Worm (Caenorhabditis elegans): ENCODE results near the gene C56E6.4.
A peak's percentile ranks its signal among the peaks of the same experiment; 100 is the strongest.

C56E6.4 gene

ce11 chrII:6493709-6494326 is 34.7 kb downstream of the C56E6.4 start:
- TF ChIP-seq ama-1 (optimal IDR thresholded peaks at IDR 0.05) (peak; percentile 35), lin-15B (tag; optimal IDR thresholded peaks at IDR 0.05) (no peak)

- TF ChIP-seq fkh-2 (tag; optimal IDR thresholded peaks at IDR 0.05) (no peak), zag-1 (tag; optimal IDR thresholded peaks at IDR 0.05) (no peak), ceh-16 (tag; optimal IDR thresholded peaks at IDR 0.05) (no peak), pqm-1 (tag; optimal IDR thresholded peaks at IDR 0.05) (no peak), ceh-28 (tag; optimal IDR thresholded peaks at IDR 0.05) (no peak), fkh-10 (GFP tag; optimal IDR thresholded peaks at IDR 0.05) (no peak), jun-1 (tag; optimal IDR thresholded peaks at IDR 0.05) (no peak), nhr-76 (tag; optimal IDR thresholded peaks at IDR 0.05) (no peak), elt-2 (tag; optimal IDR thresholded peaks at IDR 0.05) (no peak), ceh-82 (tag; optimal IDR thresholded peaks at IDR 0.05) (no peak), sea-2 (GFP tag; optimal IDR thresholded peaks at IDR 0.05) (no peak), nhr-28 (tag; optimal IDR thresholded peaks at IDR 0.05) (no peak), hmg-11 (tag; optimal IDR thresholded peaks at IDR 0.05) (no peak), lsy-12 (tag; optimal IDR thresholded peaks at IDR 0.05) (no peak), elt-3 (tag; optimal IDR thresholded peaks at IDR 0.05) (no peak), daf-12 (tag; optimal IDR thresholded peaks at IDR 0.05) (no peak)
These were observed 35.4 kb downstream of the C56E6.4 start for ce11 chrII:6493139-6493538.

- TF ChIP-seq hmg-11 (tag; optimal IDR thresholded peaks at IDR 0.05) (peak; percentile 76), pha-4 (tag; optimal IDR thresholded peaks at IDR 0.05) (peak; percentile 19), lin-39 (tag; optimal IDR thresholded peaks at IDR 0.05) (peak; percentile 75), ztf-4 (tag; optimal IDR thresholded peaks at IDR 0.05) (peak; percentile 17), egl-5 (tag; optimal IDR thresholded peaks at IDR 0.05) (no peak), sea-2 (GFP tag; optimal IDR thresholded peaks at IDR 0.05) (peak; percentile 15), lin-15B (tag; optimal IDR thresholded peaks at IDR 0.05) (peak; percentile 80), nfya-1 (tag; optimal IDR thresholded peaks at IDR 0.05; ENCODE audit: insufficient read depth) (peak; percentile 86), R02D3.7 (tag; optimal IDR thresholded peaks at IDR 0.05) (no peak), snpc-4 (tag; optimal IDR thresholded peaks at IDR 0.05) (peak; percentile 97), fkh-10 (GFP tag; optimal IDR thresholded peaks at IDR 0.05) (peak; percentile 54), egl-27 (tag; optimal IDR thresholded peaks at IDR 0.05) (no peak), ama-1 (optimal IDR thresholded peaks at IDR 0.05) (peak; percentile 89), lsy-12 (tag; optimal IDR thresholded peaks at IDR 0.05) (peak; percentile 47), aly-2 (tag; optimal IDR thresholded peaks at IDR 0.05) (no peak)
These were observed 36.6 kb downstream of the C56E6.4 start, which contains the start of the genes T28D9.11 and T28D9.1 for ce11 chrII:6491817-6492452. Gene T28D9.11, minus strand, starts transcription at chrII:6491993. Gene T28D9.1, plus strand, starts transcription at chrII:6492402.

- TF ChIP-seq unc-62 (GFP tag; optimal IDR thresholded peaks at IDR 0.05) (no peak), nhr-28 (tag; optimal IDR thresholded peaks at IDR 0.05) (no peak), zag-1 (tag; optimal IDR thresholded peaks at IDR 0.05) (no peak), elt-3 (tag; optimal IDR thresholded peaks at IDR 0.05) (no peak), egl-27 (tag; optimal IDR thresholded peaks at IDR 0.05) (no peak)
These were observed 37.3 kb downstream of the C56E6.4 start for ce11 chrII:6491187-6491586.

- no peak for TF ChIP-seq nhr-76 (tag; optimal IDR thresholded peaks at IDR 0.05)
- TF ChIP-seq nhr-28 (tag; optimal IDR thresholded peaks at IDR 0.05), result no peak
- no peak for TF ChIP-seq aly-2 (tag; optimal IDR thresholded peaks at IDR 0.05)
- TF ChIP-seq hmg-11 (tag; optimal IDR thresholded peaks at IDR 0.05), result no peak
- no peak for TF ChIP-seq jun-1 (tag; optimal IDR thresholded peaks at IDR 0.05)
- peak; percentile 92 for TF ChIP-seq egl-5 (tag; optimal IDR thresholded peaks at IDR 0.05)
- TF ChIP-seq daf-12 (tag; optimal IDR thresholded peaks at IDR 0.05), result no peak
- no peak for TF ChIP-seq ztf-4 (tag; optimal IDR thresholded peaks at IDR 0.05)
- peak; percentile 47 for TF ChIP-seq elt-2 (tag; optimal IDR thresholded peaks at IDR 0.05)
- peak; percentile 78 for TF ChIP-seq lin-15B (tag; optimal IDR thresholded peaks at IDR 0.05)
- no peak for TF ChIP-seq skn-1 (tag; optimal IDR thresholded peaks at IDR 0.05)
- TF ChIP-seq fos-1 (tag; optimal IDR thresholded peaks at IDR 0.05), result no peak
- TF ChIP-seq snpc-4 (tag; optimal IDR thresholded peaks at IDR 0.05), result peak; percentile 63
- peak; percentile 39 for TF ChIP-seq nhr-43 (tag; optimal IDR thresholded peaks at IDR 0.05; ENCODE audit: poor library complexity, severe bottlenecking)
- TF ChIP-seq lin-39 (tag; optimal IDR thresholded peaks at IDR 0.05), result peak; percentile 61
- no peak for TF ChIP-seq eor-1 (tag; optimal IDR thresholded peaks at IDR 0.05)
- no peak for TF ChIP-seq ztf-11 (tag; optimal IDR thresholded peaks at IDR 0.05)
- TF ChIP-seq sea-2 (GFP tag; optimal IDR thresholded peaks at IDR 0.05), result no peak
- TF ChIP-seq mdl-1 (tag; optimal IDR thresholded peaks at IDR 0.05), result no peak
- no peak for TF ChIP-seq mml-1 (tag; optimal IDR thresholded peaks at IDR 0.05)
- TF ChIP-seq tbx-2 (tag; optimal IDR thresholded peaks at IDR 0.05), result no peak
- TF ChIP-seq nhr-11 (tag; optimal IDR thresholded peaks at IDR 0.05), result no peak
- TF ChIP-seq pqm-1 (tag; optimal IDR thresholded peaks at IDR 0.05), result peak; percentile 34
- peak; percentile 51 for TF ChIP-seq R02D3.7 (tag; optimal IDR thresholded peaks at IDR 0.05)
- no peak for TF ChIP-seq ZK546.5 (tag; optimal IDR thresholded peaks at IDR 0.05)
- peak; percentile 81 for TF ChIP-seq pha-4 (tag; optimal IDR thresholded peaks at IDR 0.05)
- peak; percentile 22 for TF ChIP-seq ceh-28 (tag; optimal IDR thresholded peaks at IDR 0.05)
- peak; percentile 9 for TF ChIP-seq lsy-12 (tag; optimal IDR thresholded peaks at IDR 0.05)
- TF ChIP-seq nhr-237 (tag; optimal IDR thresholded peaks at IDR 0.05), result no peak
- peak; percentile 95 for TF ChIP-seq nfya-1 (tag; optimal IDR thresholded peaks at IDR 0.05; ENCODE audit: insufficient read depth)
These were observed 38.8 kb downstream of the C56E6.4 start, which contains the start of the genes snr-3 and rsp-5 for ce11 chrII:6489711-6490184. Gene snr-3, minus strand, starts transcription at chrII:6489761. Gene rsp-5, plus strand, starts transcription at chrII:6490165.
